Fruit fly (Drosophila melanogaster): ENCODE measurements around the gene yellow-k.
A peak's percentile ranks its signal among the peaks of the same experiment; 100 is the strongest.

yellow-k gene

DNA sequence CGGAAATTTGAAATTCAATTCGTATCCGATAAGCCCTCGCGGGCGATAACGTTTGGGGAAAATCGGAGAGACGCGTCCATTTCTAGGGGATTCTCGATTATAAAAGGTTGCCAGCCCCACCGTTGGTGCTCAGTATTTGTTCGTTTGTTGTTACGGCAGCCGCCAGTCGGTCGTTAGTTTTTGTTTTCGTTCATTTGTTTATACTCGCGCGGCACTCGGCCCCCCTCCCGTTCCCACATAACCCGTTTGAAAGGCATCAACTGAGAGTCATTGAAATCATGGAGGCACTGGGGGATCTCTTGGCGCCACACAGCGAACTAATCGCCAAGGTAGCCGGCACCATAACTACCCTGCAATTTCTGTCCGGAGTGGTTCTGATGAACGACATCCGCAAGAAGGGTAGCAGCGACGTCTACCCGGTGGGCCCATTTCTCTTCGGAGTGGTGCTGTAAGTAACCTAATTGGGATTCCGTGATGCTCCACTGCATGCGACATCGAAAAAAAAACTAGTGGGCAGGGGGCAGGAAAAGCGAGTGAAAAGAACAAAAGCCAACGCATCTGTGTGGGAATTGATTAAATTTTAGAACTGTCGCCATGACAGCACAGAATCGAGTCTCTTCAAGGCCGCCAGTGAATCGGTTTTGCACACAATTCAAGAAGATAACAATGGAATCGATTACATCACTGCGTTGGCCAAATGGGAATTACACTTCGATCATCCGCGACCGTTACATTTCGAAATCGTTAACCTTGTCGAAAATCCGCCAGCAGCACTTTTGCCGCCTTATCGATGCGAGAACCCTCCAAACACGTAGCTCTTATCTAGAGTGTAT lies 19.4 kb upstream of the yellow-k start, which contains the start of gene CG7272 (continued):
- TF ChIP-seq Drgx (GFP tag; IDR thresholded peaks at IDR 0.05): peak; percentile 15; the same call in 1 of the 2 replicates
- TF ChIP-seq tio (GFP tag; optimal IDR thresholded peaks at IDR 0.05): no peak
- no peak for TF ChIP-seq schlank (tag; optimal IDR thresholded peaks at IDR 0.05)
- TF ChIP-seq sisA (GFP tag; IDR thresholded peaks at IDR 0.05): no peak
- no peak for TF ChIP-seq Lim3 (GFP tag; IDR thresholded peaks at IDR 0.05)
- peak; percentile 23 for TF ChIP-seq nom (GFP tag; optimal IDR thresholded peaks at IDR 0.05)
- peak; percentile 38 for TF ChIP-seq CG12659 (GFP tag; optimal IDR thresholded peaks at IDR 0.05)
- no peak for TF ChIP-seq pan (optimal IDR thresholded peaks at IDR 0.05)
- peak in 1 of 2 experiments; percentile 27 for TF ChIP-seq pan (GFP tag; optimal IDR thresholded peaks at IDR 0.05 in 1 of 2, IDR thresholded peaks at IDR 0.05 in 1 of 2)
- peak; percentile 31 for TF ChIP-seq ERR (GFP tag; optimal IDR thresholded peaks at IDR 0.05)
- no peak for TF ChIP-seq hb (GFP tag; IDR thresholded peaks at IDR 0.05; ENCODE audit: partially characterized antibody)
- TF ChIP-seq CG15073 (GFP tag; optimal IDR thresholded peaks at IDR 0.05): no peak
- no peak for TF ChIP-seq CG11504 (tag; optimal IDR thresholded peaks at IDR 0.05)
- TF ChIP-seq GATAe (GFP tag; conservative IDR thresholded peaks at IDR 0.05): no peak; the same call in 1 of the 2 replicates
- TF ChIP-seq CG7987 (GFP tag; optimal IDR thresholded peaks at IDR 0.05): peak; percentile 26
- no peak for TF ChIP-seq zfh1 (GFP tag; IDR thresholded peaks at IDR 0.05)
- peak; percentile 51 for TF ChIP-seq unc-4 (GFP tag; IDR thresholded peaks at IDR 0.05; ENCODE audit: partially characterized antibody)
- 0 out of 3 replicates have a peak, but pooled peaks have one; percentile 32 for TF ChIP-seq dysf (GFP tag; IDR thresholded peaks at IDR 0.05)
- no peak for TF ChIP-seq CG12219 (GFP tag; optimal IDR thresholded peaks at IDR 0.05)
- no peak for TF ChIP-seq Ada2b (GFP tag; IDR thresholded peaks at IDR 0.05)
- no peak; the same call in 1 of the 2 replicates for TF ChIP-seq CG10366 (GFP tag; IDR thresholded peaks at IDR 0.05)
- no peak for TF ChIP-seq Camta (GFP tag; optimal IDR thresholded peaks at IDR 0.05)
- no peak for TF ChIP-seq chn (GFP tag; optimal IDR thresholded peaks at IDR 0.05)
- TF ChIP-seq CG13296 (GFP tag; optimal IDR thresholded peaks at IDR 0.05): peak; percentile 34
- peak; percentile 42; the same call in 2 of the 3 replicates for TF ChIP-seq CG34224 (GFP tag; IDR thresholded peaks at IDR 0.05; ENCODE audit: partially characterized antibody)
- peak; percentile 82 for TF ChIP-seq gfzf (GFP tag; optimal IDR thresholded peaks at IDR 0.05)
- peak; percentile 69; the same call in 2 of the 3 replicates for TF ChIP-seq Dbx (GFP tag; IDR thresholded peaks at IDR 0.05)
- TF ChIP-seq CG3163 (GFP tag; optimal IDR thresholded peaks at IDR 0.05): peak; percentile 34
- no peak for TF ChIP-seq ham (GFP tag; IDR thresholded peaks at IDR 0.05)
- TF ChIP-seq vvl (GFP tag; IDR thresholded peaks at IDR 0.05): peak; percentile 42
- TF ChIP-seq pum (GFP tag; optimal IDR thresholded peaks at IDR 0.05): no peak
- TF ChIP-seq Med (GFP tag): peak; percentile 88
- TF ChIP-seq ato (GFP tag; IDR thresholded peaks at IDR 0.05; ENCODE audit: partially characterized antibody): peak; percentile 51; the same call in 1 of the 2 replicates
- TF ChIP-seq Hey (tag; optimal IDR thresholded peaks at IDR 0.05): peak; percentile 2
- no peak for TF ChIP-seq ssp (GFP tag; IDR thresholded peaks at IDR 0.05)
- peak; percentile 5 for TF ChIP-seq CG12071 (GFP tag; optimal IDR thresholded peaks at IDR 0.05)
- TF ChIP-seq slp2 (GFP tag; optimal IDR thresholded peaks at IDR 0.05): no peak
- TF ChIP-seq CG4328 (GFP tag; optimal IDR thresholded peaks at IDR 0.05): peak; percentile 27
- TF ChIP-seq CG16815 (GFP tag; optimal IDR thresholded peaks at IDR 0.05): no peak
- no peak for TF ChIP-seq Ssrp (tag; optimal IDR thresholded peaks at IDR 0.05)
- TF ChIP-seq her (GFP tag; optimal IDR thresholded peaks at IDR 0.05): no peak
- no peak for TF ChIP-seq CG33557 (GFP tag; optimal IDR thresholded peaks at IDR 0.05)
- peak; percentile 90 for TF ChIP-seq Myb (GFP tag; optimal IDR thresholded peaks at IDR 0.05)
- no peak for TF ChIP-seq HHEX (GFP tag; optimal IDR thresholded peaks at IDR 0.05)
- TF ChIP-seq CG11398 (GFP tag; optimal IDR thresholded peaks at IDR 0.05): no peak
- TF ChIP-seq CG3847 (GFP tag; IDR thresholded peaks at IDR 0.05): peak; percentile 40; the same call in 1 of the 2 replicates
- TF ChIP-seq cad (GFP tag; optimal IDR thresholded peaks at IDR 0.05): no peak
- TF ChIP-seq crp (GFP tag; optimal IDR thresholded peaks at IDR 0.05): peak in 1 of 2 experiments; percentile 5
- TF ChIP-seq Rfx (GFP tag; IDR thresholded peaks at IDR 0.05): peak; percentile 53

All from whole organism, embryonic.